Fruit fly (Drosophila melanogaster): ENCODE measurements around the gene TfIIA-L.

Gene TfIIA-L

DNA sequence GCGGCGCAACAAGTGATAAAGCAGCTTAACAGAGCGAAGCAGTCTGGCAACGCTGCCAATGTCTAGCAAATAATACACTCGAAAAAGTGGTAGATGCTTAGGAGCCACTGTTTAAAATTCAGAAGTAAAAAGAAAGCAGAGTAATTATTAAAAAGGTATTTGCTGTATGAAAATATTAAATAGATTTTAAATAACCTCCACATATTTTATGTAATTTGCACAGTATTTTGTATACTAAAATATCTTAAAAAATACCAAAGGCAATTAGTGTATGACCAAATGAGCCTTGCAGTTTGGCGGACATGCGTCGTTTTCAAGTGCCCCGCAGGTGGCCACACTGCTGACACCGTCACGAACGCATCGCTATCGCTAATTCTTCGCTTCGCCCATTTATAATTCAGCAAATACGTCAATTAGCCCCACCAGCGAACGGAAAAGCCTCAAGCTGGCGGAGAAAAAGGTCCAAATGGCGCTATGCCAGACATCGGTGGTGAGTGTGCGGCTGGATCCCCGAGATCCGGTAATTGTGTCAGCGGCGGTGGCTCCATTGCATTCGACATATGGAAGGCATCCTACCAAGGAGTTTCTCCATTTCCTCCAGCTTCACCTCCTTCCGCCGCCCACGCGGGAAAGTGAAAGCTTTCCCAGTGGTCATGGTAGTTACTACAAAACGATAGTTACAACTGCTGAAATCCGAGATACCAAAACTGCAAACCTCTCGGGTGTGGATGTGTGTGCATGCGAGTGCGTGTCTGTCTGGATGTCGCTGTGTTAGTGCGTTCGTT lies 2.4 kb downstream of the TfIIA-L start, which contains the start of gene pll (continued):
- TF ChIP-seq croc (GFP tag; conservative IDR thresholded peaks at IDR 0.05) = peak; percentile 55
- TF ChIP-seq CG7963 (GFP tag; IDR thresholded peaks at IDR 0.05; ENCODE audit: partially characterized antibody) = no peak
- TF ChIP-seq Neu2 (GFP tag; optimal IDR thresholded peaks at IDR 0.05; ENCODE audit: borderline replicate concordance) = no peak
- peak; percentile 45 for TF ChIP-seq CG17186 (GFP tag; optimal IDR thresholded peaks at IDR 0.05)
- TF ChIP-seq CG15073 (GFP tag; optimal IDR thresholded peaks at IDR 0.05) = no peak
- no peak for TF ChIP-seq CG2678 (tag; optimal IDR thresholded peaks at IDR 0.05)
- TF ChIP-seq gem (tag; optimal IDR thresholded peaks at IDR 0.05) = no peak
- peak; percentile 62 for TF ChIP-seq CG5245 (GFP tag; optimal IDR thresholded peaks at IDR 0.05)
- TF ChIP-seq BEAF-32 (GFP tag; optimal IDR thresholded peaks at IDR 0.05) = peak; percentile 83
- peak; percentile 83 for TF ChIP-seq peb (GFP tag; IDR thresholded peaks at IDR 0.05)
- peak; percentile 41 for TF ChIP-seq CG9876 (GFP tag; optimal IDR thresholded peaks at IDR 0.05)
- peak; percentile 82 for TF ChIP-seq ssp (GFP tag; IDR thresholded peaks at IDR 0.05)
- TF ChIP-seq Myb (GFP tag; optimal IDR thresholded peaks at IDR 0.05) = peak; percentile 43
- peak; percentile 39 for TF ChIP-seq CG6813 (GFP tag; optimal IDR thresholded peaks at IDR 0.05)
- peak; percentile 82 for TF ChIP-seq PHDP (tag; optimal IDR thresholded peaks at IDR 0.05)
- TF ChIP-seq CG1024 (GFP tag; IDR thresholded peaks at IDR 0.05) = peak; percentile 84
- peak; percentile 80 for TF ChIP-seq CG7357 (GFP tag; IDR thresholded peaks at IDR 0.05)
- no peak for TF ChIP-seq Usf (GFP tag; optimal IDR thresholded peaks at IDR 0.05)
- peak; percentile 66 for TF ChIP-seq CHES-1-like (GFP tag; optimal IDR thresholded peaks at IDR 0.05)
- TF ChIP-seq pan (optimal IDR thresholded peaks at IDR 0.05) = no peak
- TF ChIP-seq pan (GFP tag; optimal IDR thresholded peaks at IDR 0.05 in 1 of 2, IDR thresholded peaks at IDR 0.05 in 1 of 2) = peak in 1 of 2 experiments; percentile 94
- TF ChIP-seq H15 (GFP tag; IDR thresholded peaks at IDR 0.05) = peak; percentile 82
- no peak for TF ChIP-seq CG10431 (GFP tag; optimal IDR thresholded peaks at IDR 0.05)
- no peak for TF ChIP-seq CG12071 (GFP tag; optimal IDR thresholded peaks at IDR 0.05)
- peak in 1 of 3 experiments; percentile 64 for TF ChIP-seq Stat92E (GFP tag; optimal IDR thresholded peaks at IDR 0.05)
- TF ChIP-seq Nf-YC (tag; optimal IDR thresholded peaks at IDR 0.05) = peak; percentile 71
- TF ChIP-seq jing (GFP tag; optimal IDR thresholded peaks at IDR 0.05) = no peak
- TF ChIP-seq esg (GFP tag; conservative IDR thresholded peaks at IDR 0.05) = peak; percentile 83
- TF ChIP-seq gt (GFP tag; IDR thresholded peaks at IDR 0.05) = no peak
- peak; percentile 56; the same call in 1 of the 3 replicates for TF ChIP-seq knrl (GFP tag; IDR thresholded peaks at IDR 0.05; ENCODE audit: partially characterized antibody)
- TF ChIP-seq CG4424 (GFP tag; optimal IDR thresholded peaks at IDR 0.05) = peak; percentile 67
- no peak for TF ChIP-seq ato (GFP tag; IDR thresholded peaks at IDR 0.05; ENCODE audit: partially characterized antibody)
- peak; percentile 76 for TF ChIP-seq MESR4 (GFP tag; optimal IDR thresholded peaks at IDR 0.05)
- TF ChIP-seq CG12299 (tag; optimal IDR thresholded peaks at IDR 0.05) = peak; percentile 77
- no peak for TF ChIP-seq CG1832 (GFP tag; optimal IDR thresholded peaks at IDR 0.05)
- peak; percentile 82 for TF ChIP-seq Sry-δ (GFP tag; optimal IDR thresholded peaks at IDR 0.05)
- TF ChIP-seq ranshi (GFP tag; IDR thresholded peaks at IDR 0.05) = peak; percentile 77
- no peak for TF ChIP-seq tna (GFP tag; IDR thresholded peaks at IDR 0.05; ENCODE audit: partially characterized antibody)
- peak; percentile 90 for TF ChIP-seq CG11247 (GFP tag; IDR thresholded peaks at IDR 0.05)
- no peak for TF ChIP-seq sna (GFP tag; IDR thresholded peaks at IDR 0.05; ENCODE audit: partially characterized antibody)
- peak; percentile 93 for TF ChIP-seq Rfx (GFP tag; IDR thresholded peaks at IDR 0.05)
- peak; percentile 37; the same call in 1 of the 2 replicates for TF ChIP-seq Dref (GFP tag; IDR thresholded peaks at IDR 0.05)
- TF ChIP-seq phol (tag; optimal IDR thresholded peaks at IDR 0.05) = peak; percentile 84
- TF ChIP-seq CG2129 (GFP tag; IDR thresholded peaks at IDR 0.05; ENCODE audit: partially characterized antibody) = no peak
- peak; percentile 95 for TF ChIP-seq CG11456 (GFP tag; IDR thresholded peaks at IDR 0.05)
- peak; percentile 85 for TF ChIP-seq Sox102F (GFP tag; optimal IDR thresholded peaks at IDR 0.05)
- TF ChIP-seq zen2 (GFP tag; IDR thresholded peaks at IDR 0.05; ENCODE audit: partially characterized antibody) = no peak
- no peak for TF ChIP-seq CG6654 (GFP tag; optimal IDR thresholded peaks at IDR 0.05)

Measured in whole organism, embryonic.